Worm (Caenorhabditis elegans) whole organism, L2 larva: ENCODE results near the gene F42A10.5.
A peak's percentile ranks its signal among the peaks of the same experiment; 100 is the strongest.

Experiments
- C34F6.9 ChIP-seq: fragments of 150-350 bp; optimal IDR thresholded peaks from 2 replicates; lab custom pipeline; 2014; ENCODE audit warnings: missing biosample characterization, missing genetic modification characterization
- F13H6.1 ChIP-seq: sonication (generic microtip); optimal IDR thresholded peaks from 2 replicates; lab custom pipeline; 2016; ENCODE audit warnings: missing genetic modification characterization, missing compliant biosample characterization
- alr-1 ChIP-seq: fragments of 150-350 bp; optimal IDR thresholded peaks from 2 replicates; lab custom pipeline; 2014; ENCODE audit warnings: missing biosample characterization, missing genetic modification characterization
- aly-2 ChIP-seq: fragments of 150-350 bp; optimal IDR thresholded peaks from 2 replicates; lab custom pipeline; 2014; ENCODE audit warnings: missing biosample characterization, missing genetic modification characterization
- ama-1 ChIP-seq: fragments of 150-350 bp; optimal IDR thresholded peaks from 2 replicates; lab custom pipeline; 2018; ENCODE audit warnings: inconsistent platforms
- blmp-1 ChIP-seq: sonication (generic microtip); optimal IDR thresholded peaks from 2 replicates; lab custom pipeline; 2017; ENCODE audit warnings: missing genetic modification characterization, mild to moderate bottlenecking, missing compliant biosample characterization, antibody characterized with exemption, moderate library complexity; ENCODE audit not compliant: insufficient read depth
- ceh-16 ChIP-seq: fragments of 150-350 bp; optimal IDR thresholded peaks from 2 replicates; lab custom pipeline; 2014; ENCODE audit warnings: missing biosample characterization, missing genetic modification characterization
- ceh-82 ChIP-seq: fragments of 150-350 bp; optimal IDR thresholded peaks from 2 replicates; lab custom pipeline; 2014; ENCODE audit warnings: missing biosample characterization, missing genetic modification characterization
- crh-2 ChIP-seq: sonication (generic microtip); optimal IDR thresholded peaks from 2 replicates; lab custom pipeline; 2017; ENCODE audit warnings: missing biosample characterization, missing genetic modification characterization
- elt-3 ChIP-seq: sonication (generic microtip); optimal IDR thresholded peaks from 2 replicates; lab custom pipeline; 2017; ENCODE audit warnings: missing biosample characterization, missing genetic modification characterization
- fos-1 ChIP-seq: fragments of 150-350 bp; optimal IDR thresholded peaks from 2 replicates; lab custom pipeline; 2014; ENCODE audit warnings: missing biosample characterization, missing genetic modification characterization
- gmeb-1 ChIP-seq: fragments of 150-350 bp; optimal IDR thresholded peaks from 2 replicates; lab custom pipeline; 2014; ENCODE audit warnings: missing biosample characterization, missing genetic modification characterization
- lin-13 ChIP-seq: fragments of 150-350 bp; optimal IDR thresholded peaks from 2 replicates; lab custom pipeline; 2014; ENCODE audit warnings: missing biosample characterization, missing genetic modification reagents, missing genetic modification characterization
- lsy-2 ChIP-seq, 2 experiments: fragments of 150-350 bp in 1 of 2; sonication (generic microtip) in 1 of 2; optimal IDR thresholded peaks; 2 replicates each; lab custom pipeline; 2014 to 2017; ENCODE audit warnings: missing biosample characterization in 2 of 2, missing genetic modification characterization in 2 of 2
- mab-5 ChIP-seq: fragments of 150-350 bp; optimal IDR thresholded peaks from 2 replicates; lab custom pipeline; 2014; ENCODE audit warnings: missing biosample characterization, missing genetic modification characterization
- mbf-1 ChIP-seq: sonication (generic microtip); optimal IDR thresholded peaks from 2 replicates; lab custom pipeline; 2017; ENCODE audit warnings: missing biosample characterization, missing genetic modification characterization
- mdl-1 ChIP-seq, 2 experiments: fragments of 150-350 bp in 1 of 2; sonication (generic microtip) in 1 of 2; optimal IDR thresholded peaks; 2 replicates each; lab custom pipeline; 2017; ENCODE audit warnings: missing biosample characterization in 2 of 2, missing genetic modification characterization in 2 of 2
- nhr-10 ChIP-seq: sonication (generic microtip); optimal IDR thresholded peaks from 2 replicates; lab custom pipeline; 2017; ENCODE audit warnings: missing biosample characterization, missing genetic modification characterization
- nhr-11 ChIP-seq: fragments of 150-350 bp; optimal IDR thresholded peaks from 2 replicates; lab custom pipeline; 2014; ENCODE audit warnings: missing biosample characterization, missing genetic modification characterization
- nhr-129 ChIP-seq: fragments of 150-350 bp; optimal IDR thresholded peaks from 2 replicates; lab custom pipeline; 2014; ENCODE audit warnings: missing biosample characterization, missing genetic modification characterization
- nhr-23 ChIP-seq: fragments of 150-350 bp; optimal IDR thresholded peaks from 2 replicates; lab custom pipeline; 2014; ENCODE audit warnings: missing biosample characterization, missing genetic modification reagents, missing genetic modification characterization
- nhr-237 ChIP-seq: fragments of 150-350 bp; optimal IDR thresholded peaks from 2 replicates; lab custom pipeline; 2014; ENCODE audit warnings: missing biosample characterization, missing genetic modification characterization
- nhr-6 ChIP-seq: fragments of 150-350 bp; optimal IDR thresholded peaks from 2 replicates; lab custom pipeline; 2014; ENCODE audit warnings: missing biosample characterization, missing genetic modification characterization
- nhr-77 ChIP-seq: fragments of 150-350 bp; optimal IDR thresholded peaks from 2 replicates; lab custom pipeline; 2014; ENCODE audit warnings: missing biosample characterization, missing genetic modification characterization
- peb-1 ChIP-seq: fragments of 150-350 bp; optimal IDR thresholded peaks from 2 replicates; lab custom pipeline; 2014; ENCODE audit warnings: missing biosample characterization, missing genetic modification characterization
- sem-4 ChIP-seq: fragments of 150-350 bp; optimal IDR thresholded peaks from 2 replicates; lab custom pipeline; 2014; ENCODE audit warnings: missing biosample characterization, missing genetic modification reagents, missing genetic modification characterization
- skn-1 ChIP-seq: sonication (generic microtip); optimal IDR thresholded peaks from 2 replicates; lab custom pipeline; 2017; ENCODE audit warnings: missing biosample characterization, missing genetic modification characterization
- sma-3 ChIP-seq: sonication (generic microtip); optimal IDR thresholded peaks from 2 replicates; lab custom pipeline; 2016; ENCODE audit warnings: missing genetic modification reagents, missing genetic modification characterization, missing compliant biosample characterization
- sma-9 ChIP-seq, 2 experiments: fragments of 150-350 bp in 1 of 2; sonication (generic microtip) in 1 of 2; optimal IDR thresholded peaks; 2 replicates each; lab custom pipeline; 2014 to 2016; ENCODE audit warnings: missing genetic modification characterization in 2 of 2, mild to moderate bottlenecking in 1 of 2, missing biosample characterization in 1 of 2, missing compliant biosample characterization in 1 of 2, missing genetic modification reagents in 1 of 2, moderate library complexity in 1 of 2
- unc-39 ChIP-seq: fragments of 150-350 bp; optimal IDR thresholded peaks from 2 replicates; lab custom pipeline; 2014; ENCODE audit warnings: missing biosample characterization, missing genetic modification characterization
- unc-55 ChIP-seq: fragments of 150-350 bp; sonication (generic microtip); optimal IDR thresholded peaks from 3 replicates; lab custom pipeline; 2014; ENCODE audit warnings: missing biosample characterization, missing genetic modification reagents, missing genetic modification characterization
- unc-62 ChIP-seq: fragments of 150-350 bp; optimal IDR thresholded peaks from 2 replicates; lab custom pipeline; 2014; ENCODE audit warnings: missing biosample characterization, missing genetic modification reagents, missing genetic modification characterization
- zag-1 ChIP-seq: fragments of 150-350 bp; optimal IDR thresholded peaks from 2 replicates; lab custom pipeline; 2014; ENCODE audit warnings: missing biosample characterization, missing genetic modification characterization
- ztf-1 ChIP-seq: fragments of 200-800 bp; sonication (Bioruptor generic); conservative IDR thresholded peaks from 2 replicates; pipeline ENCODE4 v1.3.6; 2022; ENCODE audit warnings: missing genetic modification characterization, missing compliant biosample characterization
- ztf-11 ChIP-seq: sonication (generic microtip); optimal IDR thresholded peaks from 2 replicates; lab custom pipeline; 2017; ENCODE audit warnings: missing biosample characterization, missing genetic modification characterization
- ztf-4 ChIP-seq: fragments of 150-350 bp; optimal IDR thresholded peaks from 2 replicates; lab custom pipeline; 2014; ENCODE audit warnings: missing biosample characterization, missing genetic modification characterization

The F42A10.5 gene

ce11 chrIII:6195718-6196117 is 22.4 kb upstream of the F42A10.5 start:
- TF ChIP-seq sem-4 (tag; lab: Kevin White, UChicago) = no peak
- no peak for TF ChIP-seq aly-2
- no peak for TF ChIP-seq nhr-10
- TF ChIP-seq ceh-16 (tag; lab: Kevin White, UChicago) = no peak
- no peak for TF ChIP-seq ztf-1
- TF ChIP-seq unc-55 (GFP tag; lab: Kevin White, UChicago) = no peak
- no peak for TF ChIP-seq unc-62 (GFP tag; lab: Kevin White, UChicago)
- TF ChIP-seq nhr-11 (tag; lab: Kevin White, UChicago) = no peak
- no peak for TF ChIP-seq blmp-1 (tag; lab: Kevin White, UChicago)
- no peak for TF ChIP-seq nhr-23 (tag; lab: Kevin White, UChicago)

ce11 chrIII:6194480-6194879 is 21.2 kb upstream of the F42A10.5 start, which contains the start of gene ugt-66:
ugt-66 (minus strand) TSS chrIII:6194580.
- TF ChIP-seq elt-3 (tag; lab: Kevin White, UChicago) = no peak
- no peak for TF ChIP-seq sem-4 (tag; lab: Kevin White, UChicago)

- TF ChIP-seq alr-1 (tag; lab: Kevin White, UChicago) = no peak
- no peak for TF ChIP-seq lsy-2 (tag; optimal IDR thresholded peaks at IDR 0.05; lab: Kevin White, UChicago)
- TF ChIP-seq ztf-11 (tag; lab: Kevin White, UChicago) = no peak
- no peak for TF ChIP-seq nhr-237 (tag; lab: Kevin White, UChicago)
- TF ChIP-seq mab-5 = no peak
- TF ChIP-seq peb-1 (tag; lab: Kevin White, UChicago) = no peak
- no peak for TF ChIP-seq mbf-1
- no peak for TF ChIP-seq ceh-82 (tag; lab: Kevin White, UChicago)
- no peak for TF ChIP-seq ztf-4 (tag; lab: Kevin White, UChicago)
- TF ChIP-seq nhr-6 (tag; lab: Kevin White, UChicago) = no peak
- TF ChIP-seq nhr-10 = no peak
- no peak for TF ChIP-seq nhr-77 (tag; lab: Kevin White, UChicago)
- no peak for TF ChIP-seq ama-1 (lab: Kevin White, UChicago)
- no peak for TF ChIP-seq mdl-1 (tag; optimal IDR thresholded peaks at IDR 0.05; lab: Kevin White, UChicago)
- TF ChIP-seq C34F6.9 = no peak
- no peak for TF ChIP-seq blmp-1 (tag; lab: Kevin White, UChicago)
- no peak for TF ChIP-seq unc-39 (tag; lab: Kevin White, UChicago)
- no peak for TF ChIP-seq sem-4 (tag; lab: Kevin White, UChicago)
Observed at ce11 chrIII:6190810-6191209, 17.5 kb upstream of the F42A10.5 start, which contains the start of gene C23G10.5. C23G10.5 (plus strand) TSS chrIII:6191110.

- TF ChIP-seq mbf-1 (no peak), ama-1 (lab: Kevin White, UChicago) (no peak), nhr-6 (tag; lab: Kevin White, UChicago) (no peak), zag-1 (tag; lab: Kevin White, UChicago) (no peak)
Observed at ce11 chrIII:6183118-6183517, 9.8 kb upstream of the F42A10.5 start, which contains the start of gene nas-28. nas-28 (minus strand) TSS chrIII:6183218.

- TF ChIP-seq sma-3 (GFP tag; lab: Kevin White, UChicago) (peak; percentile 11), lin-13 (GFP tag; lab: Kevin White, UChicago) (no peak), nhr-237 (tag; lab: Kevin White, UChicago) (no peak), nhr-6 (tag; lab: Kevin White, UChicago) (no peak), F13H6.1 (tag; lab: Kevin White, UChicago) (peak; percentile 57), nhr-129 (tag; lab: Kevin White, UChicago) (peak; percentile 10), mab-5 (no peak), mdl-1 (tag; optimal IDR thresholded peaks at IDR 0.05; lab: Kevin White, UChicago) (peak in 1 of 2 experiments; percentile 28), ztf-1 (no peak), sma-9 (GFP tag; optimal IDR thresholded peaks at IDR 0.05; lab: Kevin White, UChicago) (peak; percentile 66), sma-9 (tag; optimal IDR thresholded peaks at IDR 0.05; lab: Kevin White, UChicago) (no peak), crh-2 (tag; lab: Kevin White, UChicago) (peak; percentile 68), skn-1 (tag; lab: Kevin White, UChicago) (peak; percentile 34), gmeb-1 (tag; lab: Kevin White, UChicago) (peak; percentile 36), fos-1 (tag; lab: Kevin White, UChicago) (peak; percentile 58)
Observed at ce11 chrIII:6180294-6180693, 7.0 kb upstream of the F42A10.5 start.
